Worm (Caenorhabditis elegans) whole organism, late embryonic: Measurements from ENCODE around the gene pgp-1.

Experiments used
- F13H6.1 ChIP-seq: sonication (generic microtip); optimal IDR thresholded peaks from 2 replicates; lab custom pipeline; 2016; ENCODE audit warnings: missing genetic modification characterization, missing compliant biosample characterization
- K09A11.1 ChIP-seq: sonication (generic microtip); optimal IDR thresholded peaks from 2 replicates; lab custom pipeline; 2017; ENCODE audit warnings: antibody characterized with exemption, mild to moderate bottlenecking, missing genetic modification characterization, missing compliant biosample characterization; ENCODE audit not compliant: insufficient read depth
- ceh-30 ChIP-seq: fragments of 150-350 bp; optimal IDR thresholded peaks from 2 replicates; lab custom pipeline; 2014; ENCODE audit warnings: missing biosample characterization, missing genetic modification characterization
- pqm-1 ChIP-seq: sonication (generic microtip); optimal IDR thresholded peaks from 2 replicates; lab custom pipeline; 2016; ENCODE audit warnings: missing genetic modification characterization, missing compliant biosample characterization

DNA sequence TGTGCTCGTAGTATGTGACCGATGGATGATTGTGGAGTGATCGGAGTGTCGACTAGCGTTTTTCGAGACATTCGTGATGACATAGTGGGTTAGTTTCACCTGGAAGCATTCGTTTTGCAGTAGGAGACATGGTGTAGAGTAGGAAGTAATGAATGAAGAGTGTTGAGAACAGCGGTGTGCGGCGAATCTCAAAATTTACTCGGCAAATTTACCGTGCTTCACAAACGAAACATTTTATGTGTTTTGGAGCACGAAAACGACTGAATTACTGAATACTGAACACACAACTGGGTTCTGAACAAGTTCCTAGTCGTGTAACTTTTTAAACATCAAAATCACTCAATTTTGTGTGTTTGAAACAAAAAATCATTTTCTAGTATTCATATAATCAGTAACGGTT, 17.9 kb downstream of the pgp-1 start, which contains the start of gene K08E7.6:
- TF ChIP-seq F13H6.1 (tag; lab: Kevin White, UChicago) (no peak), K09A11.1 (no peak), ceh-30 (no peak), pqm-1 (no peak)
